Worm (Caenorhabditis elegans): ENCODE data around the gene dph-5.

DNA sequence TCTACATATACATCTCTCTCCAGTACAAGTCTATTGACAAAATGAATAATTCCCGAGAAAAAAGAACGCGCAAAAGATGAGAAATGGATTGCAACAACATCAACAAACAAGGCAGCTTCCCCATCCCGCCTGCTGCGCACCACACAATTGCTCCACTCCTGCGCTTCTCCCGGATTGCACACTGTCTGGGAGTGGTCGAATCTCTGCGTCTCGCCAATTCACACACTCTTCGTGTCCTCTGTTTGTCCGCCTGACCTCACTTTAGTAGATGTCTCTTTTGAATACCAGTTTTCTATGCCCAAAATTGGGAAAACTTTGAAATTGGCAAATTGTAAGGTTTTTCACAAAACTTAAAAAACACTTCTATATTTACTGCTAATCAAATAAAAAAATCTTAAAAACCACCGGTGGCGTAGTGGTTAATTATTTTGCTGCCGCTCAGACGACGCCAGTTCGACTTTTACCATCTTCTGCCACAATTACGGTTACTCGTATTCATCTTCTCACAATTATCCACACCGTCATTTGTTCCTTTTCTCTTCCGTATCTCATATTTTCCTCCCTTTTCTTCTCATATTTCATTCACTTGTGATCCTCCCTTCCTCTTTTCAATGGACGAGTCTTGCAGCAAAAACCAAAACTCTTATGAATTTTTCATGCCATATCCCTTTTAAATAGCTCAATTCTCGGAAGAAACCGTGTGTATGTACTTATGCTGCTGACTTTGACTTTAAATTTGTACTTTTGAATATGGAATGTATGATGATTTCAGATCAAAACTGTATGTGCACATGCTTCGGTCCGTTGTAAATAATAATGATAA lies 44.2 kb upstream of the dph-5 start, which contains the start of gene rsf-1:
- no peak for TF ChIP-seq nhr-25 (tag; optimal IDR thresholded peaks at IDR 0.05; ENCODE audit: borderline replicate concordance, insufficient read depth)
- no peak for TF ChIP-seq nhr-48 (tag; optimal IDR thresholded peaks at IDR 0.05)
- no peak for TF ChIP-seq nhr-10 (tag; optimal IDR thresholded peaks at IDR 0.05)
- no peak for TF ChIP-seq jun-1 (tag; optimal IDR thresholded peaks at IDR 0.05)
- no peak for TF ChIP-seq ama-1 (optimal IDR thresholded peaks at IDR 0.05)
- peak; percentile 55; the same call in 1 of the 2 replicates for TF ChIP-seq pha-4 (GFP tag; IDR thresholded peaks at IDR 0.05)
- no peak for TF ChIP-seq pha-4 (tag; optimal IDR thresholded peaks at IDR 0.05)
- TF ChIP-seq nhr-11 (tag; optimal IDR thresholded peaks at IDR 0.05): no peak

Data from whole organism, L4 larva.